Worm (Caenorhabditis elegans) whole organism, young adult: Measurements from ENCODE around the gene W05B10.6.

ENCODE experiments used
- B0261.1 ChIP-seq: sonication (generic microtip); optimal IDR thresholded peaks from 2 replicates; lab custom pipeline; 2016; ENCODE audit warnings: mild to moderate bottlenecking, missing genetic modification characterization, moderate library complexity, missing compliant biosample characterization
- D2030.7 ChIP-seq: fragments of 200-800 bp; sonication (Bioruptor generic); IDR thresholded peaks from 2 replicates; pipeline ENCODE4 v1.3.6; 2022; ENCODE audit warnings: missing genetic modification reagents, missing genetic modification characterization, missing compliant biosample characterization
- F33H1.4 ChIP-seq: fragments of 200-800 bp; sonication (Bioruptor generic); IDR thresholded peaks from 2 replicates; pipeline ENCODE4 v1.3.6; 2022; ENCODE audit warnings: missing genetic modification reagents, missing genetic modification characterization, missing compliant biosample characterization
- F39B2.1 ChIP-seq: fragments of 200-800 bp; sonication (Bioruptor generic); IDR thresholded peaks from 2 replicates; pipeline ENCODE4 v1.3.6; 2022; ENCODE audit warnings: missing genetic modification reagents, missing genetic modification characterization, missing compliant biosample characterization
- F55B11.4 ChIP-seq: sonication (generic microtip); optimal IDR thresholded peaks from 2 replicates; lab custom pipeline; 2016; ENCODE audit warnings: missing compliant biosample characterization, missing genetic modification characterization, borderline replicate concordance; ENCODE audit not compliant: insufficient read depth
- F57A8.1 ChIP-seq: fragments of 200-800 bp; sonication (Bioruptor generic); optimal IDR thresholded peaks from 2 replicates; lab custom pipeline; 2018; ENCODE audit warnings: mild to moderate bottlenecking, missing genetic modification characterization, moderate library complexity, missing compliant biosample characterization
- Y53F4B.3 ChIP-seq: fragments of 200-800 bp; sonication (Bioruptor generic); IDR thresholded peaks from 2 replicates; pipeline ENCODE4 v1.3.6; 2022; ENCODE audit warnings: missing genetic modification reagents, missing genetic modification characterization, missing compliant biosample characterization
- Y79H2A.3 ChIP-seq: fragments of 200-800 bp; sonication (Bioruptor generic); conservative IDR thresholded peaks from 2 replicates; pipeline ENCODE4 v1.3.6; 2022; ENCODE audit warnings: missing genetic modification reagents, missing genetic modification characterization, missing compliant biosample characterization
- ama-1 ChIP-seq, 3 experiments: fragments of 150-350 bp in 1 of 3; sonication (generic microtip) in 2 of 3; optimal IDR thresholded peaks; 2 replicates each; lab custom pipeline; 2014 to 2018; ENCODE audit warnings: missing biosample characterization in 2 of 3, missing genetic modification characterization in 2 of 3, missing genetic modification reagents in 2 of 3
- cebp-1 ChIP-seq, 2 experiments: fragments of 200-800 bp in 1 of 2; sonication (Bioruptor generic) in 1 of 2; sonication (generic microtip) in 1 of 2; IDR thresholded peaks in 1 of 2; optimal IDR thresholded peaks in 1 of 2; 2 replicates each; pipeline versions ENCODE4 v1.3.6 to Lab custom; 2017 to 2022; ENCODE audit warnings: missing compliant biosample characterization in 2 of 2, missing genetic modification characterization in 2 of 2, mild to moderate bottlenecking in 1 of 2, missing genetic modification reagents in 1 of 2, moderate library complexity in 1 of 2
- ceh-100 ChIP-seq: fragments of 200-800 bp; sonication (Bioruptor generic); IDR thresholded peaks from 2 replicates; pipeline ENCODE4 v1.3.6; 2022; ENCODE audit warnings: missing genetic modification reagents, missing genetic modification characterization, missing compliant biosample characterization
- ceh-40 ChIP-seq: fragments of 200-800 bp; sonication (Bioruptor generic); IDR thresholded peaks from 2 replicates; pipeline ENCODE4 v1.3.6; 2022; ENCODE audit warnings: missing genetic modification characterization, missing compliant biosample characterization
- ceh-79 ChIP-seq: sonication (generic microtip); optimal IDR thresholded peaks from 2 replicates; lab custom pipeline; 2017; ENCODE audit warnings: mild to moderate bottlenecking, missing genetic modification characterization, missing compliant biosample characterization
- ceh-91 ChIP-seq: fragments of 200-800 bp; sonication (Bioruptor generic); IDR thresholded peaks from 2 replicates; pipeline ENCODE4 v1.3.6; 2022; ENCODE audit warnings: missing genetic modification reagents, missing genetic modification characterization, missing compliant biosample characterization
- die-1 ChIP-seq: sonication (generic microtip); optimal IDR thresholded peaks from 2 replicates; lab custom pipeline; 2016; ENCODE audit warnings: missing genotype, mild to moderate bottlenecking, missing genetic modification characterization, missing compliant biosample characterization
- dox-1 ChIP-seq: fragments of 200-800 bp; sonication (Bioruptor generic); IDR thresholded peaks from 2 replicates; pipeline ENCODE4 v1.3.6; 2022; ENCODE audit warnings: missing genetic modification reagents, missing genetic modification characterization, missing compliant biosample characterization
- efl-1 ChIP-seq: fragments of 150-350 bp; optimal IDR thresholded peaks from 2 replicates; lab custom pipeline; 2014; ENCODE audit warnings: missing biosample characterization, missing genetic modification reagents, missing genetic modification characterization
- egl-18 ChIP-seq: fragments of 200-800 bp; sonication (Bioruptor generic); IDR thresholded peaks from 2 replicates; pipeline ENCODE4 v1.3.6; 2022; ENCODE audit warnings: missing genetic modification reagents, missing genetic modification characterization, missing compliant biosample characterization
- egrh-3 ChIP-seq: fragments of 200-800 bp; sonication (Bioruptor generic); IDR thresholded peaks from 2 replicates; pipeline ENCODE4 v1.3.6; 2022; ENCODE audit warnings: missing genetic modification reagents, missing genetic modification characterization, missing compliant biosample characterization
- ekl-4 ChIP-seq: fragments of 200-800 bp; sonication (Bioruptor generic); IDR thresholded peaks from 2 replicates; pipeline ENCODE4 v1.3.6; 2022; ENCODE audit warnings: missing genetic modification reagents, missing genetic modification characterization, missing compliant biosample characterization
- ets-4 ChIP-seq: fragments of 200-800 bp; sonication (Bioruptor generic); optimal IDR thresholded peaks from 2 replicates; lab custom pipeline; 2018; ENCODE audit warnings: mild to moderate bottlenecking, missing genetic modification characterization, missing compliant biosample characterization
- hlh-12 ChIP-seq: sonication (generic microtip); optimal IDR thresholded peaks from 2 replicates; lab custom pipeline; 2016; ENCODE audit warnings: missing genetic modification characterization, missing compliant biosample characterization
- hlh-26 ChIP-seq: fragments of 200-800 bp; sonication (Bioruptor generic); conservative IDR thresholded peaks from 2 replicates; pipeline ENCODE4 v1.3.6; 2022; ENCODE audit warnings: missing genetic modification reagents, missing genetic modification characterization, missing compliant biosample characterization
- lin-26 ChIP-seq: fragments of 200-800 bp; sonication (Bioruptor generic); IDR thresholded peaks from 2 replicates; pipeline ENCODE4 v1.3.6; 2022; ENCODE audit warnings: missing genetic modification reagents, missing genetic modification characterization, missing compliant biosample characterization
- lin-35 ChIP-seq, 3 experiments: fragments of 150-350 bp in 2 of 3; sonication (generic microtip) in 1 of 3; optimal IDR thresholded peaks; 2 replicates each; lab custom pipeline; 2014 to 2018; ENCODE audit warnings: missing biosample characterization in 3 of 3, missing genetic modification characterization in 3 of 3, missing genetic modification reagents in 3 of 3
- lin-54 ChIP-seq: fragments of 200-800 bp; sonication (Bioruptor generic); optimal IDR thresholded peaks from 2 replicates; lab custom pipeline; 2018; ENCODE audit warnings: mild to moderate bottlenecking, missing genetic modification characterization, missing compliant biosample characterization
- lsl-1 ChIP-seq: fragments of 200-800 bp; sonication (Bioruptor generic); optimal IDR thresholded peaks from 2 replicates; lab custom pipeline; 2018; ENCODE audit warnings: mild to moderate bottlenecking, missing genetic modification characterization, moderate library complexity, missing compliant biosample characterization
- lsy-27 ChIP-seq: sonication (generic microtip); optimal IDR thresholded peaks from 2 replicates; lab custom pipeline; 2017; ENCODE audit warnings: missing genetic modification characterization, mild to moderate bottlenecking, missing compliant biosample characterization, antibody characterized with exemption, missing genotype, borderline replicate concordance; ENCODE audit not compliant: insufficient read depth
- madf-6 ChIP-seq: fragments of 200-800 bp; sonication (Bioruptor generic); IDR thresholded peaks from 2 replicates; pipeline ENCODE4 v1.3.6; 2022; ENCODE audit warnings: missing genetic modification reagents, missing genetic modification characterization, missing compliant biosample characterization
- madf-8 ChIP-seq: fragments of 200-800 bp; sonication (Bioruptor generic); conservative IDR thresholded peaks from 2 replicates; pipeline ENCODE4 v1.3.6; 2022; ENCODE audit warnings: missing genetic modification reagents, missing genetic modification characterization, missing compliant biosample characterization
- mel-28 ChIP-seq: sonication (generic microtip); optimal IDR thresholded peaks from 2 replicates; lab custom pipeline; 2016; ENCODE audit warnings: borderline replicate concordance, mild to moderate bottlenecking, missing genetic modification characterization, missing compliant biosample characterization
- mes-4 ChIP-seq: sonication (generic microtip); optimal IDR thresholded peaks from 2 replicates; lab custom pipeline; 2016; ENCODE audit warnings: missing genotype, missing genetic modification characterization, missing compliant biosample characterization
- nhr-80 ChIP-seq: sonication (generic microtip); optimal IDR thresholded peaks from 2 replicates; lab custom pipeline; 2016; ENCODE audit warnings: missing genetic modification characterization, missing compliant biosample characterization
- sdz-38 ChIP-seq: sonication (generic microtip); optimal IDR thresholded peaks from 2 replicates; lab custom pipeline; 2016; ENCODE audit warnings: missing genotype, missing genetic modification characterization, missing compliant biosample characterization
- sea-2 ChIP-seq: fragments of 200-800 bp; sonication (Bioruptor generic); IDR thresholded peaks from 2 replicates; pipeline ENCODE4 v1.3.6; 2022; ENCODE audit warnings: missing genetic modification characterization, missing compliant biosample characterization
- snpc-1.1 ChIP-seq: sonication (generic microtip); optimal IDR thresholded peaks from 2 replicates; lab custom pipeline; 2017; ENCODE audit warnings: missing genetic modification characterization, mild to moderate bottlenecking, missing compliant biosample characterization, antibody characterized with exemption, moderate library complexity, missing genotype, missing genetic modification reagents; ENCODE audit not compliant: insufficient read depth
- snpc-1.3 ChIP-seq: sonication (generic microtip); optimal IDR thresholded peaks from 2 replicates; lab custom pipeline; 2017; ENCODE audit warnings: missing genetic modification characterization, mild to moderate bottlenecking, missing compliant biosample characterization, antibody characterized with exemption, moderate library complexity, missing genotype, missing genetic modification reagents; ENCODE audit not compliant: insufficient read depth
- snpc-3.4 ChIP-seq: sonication (generic microtip); optimal IDR thresholded peaks from 2 replicates; lab custom pipeline; 2017; ENCODE audit warnings: missing genetic modification characterization, mild to moderate bottlenecking, missing compliant biosample characterization, antibody characterized with exemption, moderate library complexity, missing genotype, missing genetic modification reagents
- tbp1 ChIP-seq: fragments of 200-800 bp; sonication (Bioruptor generic); optimal IDR thresholded peaks from 2 replicates; lab custom pipeline; 2018; ENCODE audit warnings: mild to moderate bottlenecking, missing genetic modification characterization, missing compliant biosample characterization
- unc-62 ChIP-seq: fragments of 150-350 bp; optimal IDR thresholded peaks from 2 replicates; lab custom pipeline; 2014; ENCODE audit warnings: missing biosample characterization, missing genetic modification reagents, missing genetic modification characterization
- xnd-1 ChIP-seq: sonication (generic microtip); optimal IDR thresholded peaks from 2 replicates; lab custom pipeline; 2016; ENCODE audit warnings: missing genotype, missing genetic modification reagents, missing genetic modification characterization, missing compliant biosample characterization
- ztf-18 ChIP-seq: sonication (generic microtip); optimal IDR thresholded peaks from 2 replicates; lab custom pipeline; 2016; ENCODE audit warnings: missing genotype, mild to moderate bottlenecking, missing genetic modification characterization, missing compliant biosample characterization

The W05B10.6 gene

ce11 chrV:12696790-12697189 is 38.7 kb upstream of the W05B10.6 start:
- TF ChIP-seq F55B11.4 (tag; lab: Kevin White, UChicago) = no peak
- peak; percentile 35; the same call in 1 of the 2 replicates for TF ChIP-seq ceh-91 (GFP tag; lab: Robert Waterston, UW)
- no peak for TF ChIP-seq unc-62 (GFP tag; lab: Kevin White, UChicago)
- peak; percentile 93 for TF ChIP-seq lsl-1 (GFP tag; lab: Kevin White, UChicago)
- peak; percentile 63 for TF ChIP-seq madf-8 (GFP tag; lab: Robert Waterston, UW)
- peak; percentile 75 for TF ChIP-seq xnd-1 (tag; lab: Kevin White, UChicago)
- TF ChIP-seq D2030.7 (GFP tag; lab: Robert Waterston, UW) = peak; percentile 70
- peak; percentile 87 for TF ChIP-seq madf-6 (GFP tag; lab: Robert Waterston, UW)
- TF ChIP-seq ama-1 (optimal IDR thresholded peaks at IDR 0.05; lab: Kevin White, UChicago) = no peak
- TF ChIP-seq ama-1 (GFP tag; optimal IDR thresholded peaks at IDR 0.05; lab: Kevin White, UChicago) = no peak
- peak; percentile 18 for TF ChIP-seq snpc-1.3 (tag; lab: Kevin White, UChicago)
- peak; percentile 0 for TF ChIP-seq snpc-3.4 (tag; lab: Kevin White, UChicago)
- peak; percentile 40; the same call in 1 of the 2 replicates for TF ChIP-seq dox-1 (GFP tag; lab: Robert Waterston, UW)
- peak; percentile 91 for TF ChIP-seq F33H1.4 (GFP tag; lab: Robert Waterston, UW)

- TF ChIP-seq F39B2.1 (no peak), efl-1 (GFP tag; lab: Kevin White, UChicago) (no peak), madf-6 (GFP tag; lab: Robert Waterston, UW) (no peak), B0261.1 (tag; lab: Kevin White, UChicago) (no peak), ceh-40 (GFP tag; lab: Robert Waterston, UW) (no peak), mes-4 (no peak), snpc-1.1 (tag; lab: Kevin White, UChicago) (no peak)
Observed at ce11 chrV:12695968-12696367, 37.9 kb upstream of the W05B10.6 start, which contains the start of gene K10C8.4. Gene K10C8.4 (plus strand): TSS chrV:12696268.

- TF ChIP-seq tbp1 (GFP tag; lab: Kevin White, UChicago) (no peak), lin-26 (GFP tag; lab: Robert Waterston, UW) (no peak), lin-54 (GFP tag; lab: Kevin White, UChicago) (no peak), ceh-79 (no peak), Y79H2A.3 (no peak), Y53F4B.3 (GFP tag; lab: Robert Waterston, UW) (no peak), die-1 (tag; lab: Kevin White, UChicago) (no peak), sdz-38 (tag; lab: Kevin White, UChicago) (no peak)
Observed at ce11 chrV:12695155-12695554, 37.1 kb upstream of the W05B10.6 start, which contains the start of gene parn-1. Gene parn-1 (minus strand): TSS chrV:12695255.

- TF ChIP-seq ztf-18 (tag; lab: Kevin White, UChicago) (peak; percentile 50), hlh-12 (tag; lab: Kevin White, UChicago) (no peak), F57A8.1 (no peak), unc-62 (GFP tag; lab: Kevin White, UChicago) (no peak), cebp-1 (GFP tag; IDR thresholded peaks at IDR 0.05; lab: Robert Waterston, UW) (no peak), cebp-1 (tag; optimal IDR thresholded peaks at IDR 0.05; lab: Kevin White, UChicago) (no peak), egl-18 (GFP tag; lab: Robert Waterston, UW) (no peak), nhr-80 (tag; lab: Kevin White, UChicago) (no peak), mel-28 (tag; lab: Kevin White, UChicago) (no peak), Y53F4B.3 (GFP tag; lab: Robert Waterston, UW) (no peak), mes-4 (no peak), dox-1 (GFP tag; lab: Robert Waterston, UW) (no peak), egrh-3 (no peak), sea-2 (GFP tag; lab: Robert Waterston, UW) (no peak), hlh-26 (GFP tag; lab: Robert Waterston, UW) (no peak), ceh-100 (GFP tag; lab: Robert Waterston, UW) (no peak), lsy-27 (tag; lab: Kevin White, UChicago) (no peak), snpc-1.3 (tag; lab: Kevin White, UChicago) (peak; percentile 40), ekl-4 (GFP tag; lab: Robert Waterston, UW) (no peak), lin-35 (GFP tag; optimal IDR thresholded peaks at IDR 0.05; lab: Kevin White, UChicago) (no peak), ets-4 (GFP tag; lab: Kevin White, UChicago) (no peak)
Observed at ce11 chrV:12683205-12683604, 25.2 kb upstream of the W05B10.6 start.
